Worm (Caenorhabditis elegans) whole organism, L4 larva: ENCODE measurements around the gene clik-1.

Experiments used
- F10B5.3 ChIP-seq: sonication (generic microtip); optimal IDR thresholded peaks from 2 replicates; lab custom pipeline; 2016; ENCODE audit warnings: mild to moderate bottlenecking, missing genetic modification characterization, missing compliant biosample characterization
- aha-1 ChIP-seq: fragments of 150-350 bp; peaks from one replicate; lab custom pipeline; 2014; ENCODE audit warnings: missing biosample characterization, missing genetic modification characterization
- attf-4 ChIP-seq: sonication (generic microtip); optimal IDR thresholded peaks from 3 replicates; lab custom pipeline; 2017; ENCODE audit warnings: missing biosample characterization, missing genetic modification characterization
- ceh-82 ChIP-seq: sonication (generic microtip); optimal IDR thresholded peaks from 2 replicates; lab custom pipeline; 2017; ENCODE audit warnings: missing biosample characterization, missing genetic modification characterization
- dpl-1 ChIP-seq: fragments of 150-350 bp; optimal IDR thresholded peaks from 2 replicates; lab custom pipeline; 2014; ENCODE audit warnings: missing biosample characterization, missing genetic modification reagents, missing genetic modification characterization
- egl-43 ChIP-seq: fragments of 200-800 bp; sonication (Bioruptor generic); IDR thresholded peaks from 2 replicates; pipeline ENCODE4 v1.3.6; 2022; ENCODE audit warnings: missing genetic modification reagents, missing genetic modification characterization, missing compliant biosample characterization
- fkh-10 ChIP-seq: fragments of 150-350 bp; optimal IDR thresholded peaks from 2 replicates; lab custom pipeline; 2014; ENCODE audit warnings: missing biosample characterization, missing genetic modification reagents, missing genetic modification characterization
- fos-1 ChIP-seq: fragments of 150-350 bp; optimal IDR thresholded peaks from 2 replicates; lab custom pipeline; 2014; ENCODE audit warnings: missing biosample characterization, missing genetic modification characterization
- lim-7 ChIP-seq: fragments of 200-800 bp; sonication (Bioruptor generic); IDR thresholded peaks from 2 replicates; pipeline ENCODE4 v1.3.6; 2022; ENCODE audit warnings: missing genetic modification characterization, missing compliant biosample characterization
- lin-15B ChIP-seq: fragments of 150-350 bp; sonication (generic microtip); optimal IDR thresholded peaks from 3 replicates; lab custom pipeline; 2014; ENCODE audit warnings: missing biosample characterization, missing genetic modification characterization
- madf-5 ChIP-seq, 2 experiments: fragments of 200-800 bp; sonication (Bioruptor generic); IDR thresholded peaks; 2 replicates each; pipeline ENCODE4 v1.3.6; 2022; ENCODE audit warnings: missing compliant biosample characterization in 2 of 2, missing genetic modification characterization in 2 of 2
- mep-1 ChIP-seq: fragments of 150-350 bp; sonication (generic microtip); optimal IDR thresholded peaks from 3 replicates; lab custom pipeline; 2014; ENCODE audit warnings: missing biosample characterization, missing genetic modification characterization
- mes-2 ChIP-seq: sonication (generic microtip); optimal IDR thresholded peaks from 2 replicates; lab custom pipeline; 2016; ENCODE audit warnings: missing genotype, mild to moderate bottlenecking, missing genetic modification characterization, missing compliant biosample characterization; ENCODE audit not compliant: poor library complexity, severe bottlenecking
- mxl-2 ChIP-seq: fragments of 200-800 bp; sonication (Bioruptor generic); conservative IDR thresholded peaks from 2 replicates; pipeline ENCODE4 v1.3.6; 2022; ENCODE audit warnings: missing genetic modification reagents, missing genetic modification characterization, missing compliant biosample characterization
- nhr-10 ChIP-seq: fragments of 150-350 bp; optimal IDR thresholded peaks from 2 replicates; lab custom pipeline; 2014; ENCODE audit warnings: missing biosample characterization, missing genetic modification characterization
- nhr-237 ChIP-seq: sonication (generic microtip); optimal IDR thresholded peaks from 2 replicates; lab custom pipeline; 2017; ENCODE audit warnings: missing biosample characterization, missing genetic modification characterization
- nhr-25 ChIP-seq: sonication (generic microtip); optimal IDR thresholded peaks from 2 replicates; lab custom pipeline; 2017; ENCODE audit warnings: missing genetic modification characterization, mild to moderate bottlenecking, missing compliant biosample characterization, antibody characterized with exemption, moderate library complexity, borderline replicate concordance; ENCODE audit not compliant: insufficient read depth
- nhr-42 ChIP-seq: fragments of 200-800 bp; sonication (Bioruptor generic); IDR thresholded peaks from 2 replicates; pipeline ENCODE4 v1.3.6; 2022; ENCODE audit warnings: missing genetic modification characterization, missing compliant biosample characterization
- nhr-48 ChIP-seq: sonication (generic microtip); optimal IDR thresholded peaks from 2 replicates; lab custom pipeline; 2016; ENCODE audit warnings: mild to moderate bottlenecking, missing genetic modification characterization, missing compliant biosample characterization
- nhr-77 ChIP-seq: fragments of 150-350 bp; optimal IDR thresholded peaks from 2 replicates; lab custom pipeline; 2014; ENCODE audit warnings: missing biosample characterization, missing genetic modification characterization
- pha-4 ChIP-seq, 2 experiments: fragments of 150-350 bp in 1 of 2; fragments of 200-800 bp in 1 of 2; sonication (Bioruptor generic) in 1 of 2; IDR thresholded peaks in 1 of 2; optimal IDR thresholded peaks in 1 of 2; 2 replicates each; pipeline versions ENCODE4 v1.3.6 to Lab custom; 2014 to 2022; ENCODE audit warnings: missing genetic modification characterization in 2 of 2, missing genetic modification reagents in 2 of 2, missing biosample characterization in 1 of 2, missing compliant biosample characterization in 1 of 2
- pqm-1 ChIP-seq: sonication (generic microtip); optimal IDR thresholded peaks from 2 replicates; lab custom pipeline; 2017; ENCODE audit warnings: missing biosample characterization, missing genetic modification characterization
- rbr-2 ChIP-seq: sonication (generic microtip); optimal IDR thresholded peaks from 2 replicates; lab custom pipeline; 2016; ENCODE audit warnings: missing genotype, missing genetic modification characterization, missing compliant biosample characterization
- saeg-2 ChIP-seq: fragments of 200-800 bp; sonication (Bioruptor generic); IDR thresholded peaks from 2 replicates; pipeline ENCODE4 v1.3.6; 2022; ENCODE audit warnings: missing genetic modification reagents, missing genetic modification characterization, missing compliant biosample characterization
- sdz-12 ChIP-seq: fragments of 200-800 bp; sonication (Bioruptor generic); optimal IDR thresholded peaks from 2 replicates; lab custom pipeline; 2018; ENCODE audit warnings: mild to moderate bottlenecking, missing genetic modification characterization, missing compliant biosample characterization
- tag-97 ChIP-seq: fragments of 200-800 bp; sonication (Bioruptor generic); IDR thresholded peaks from 2 replicates; pipeline ENCODE4 v1.3.6; 2022; ENCODE audit warnings: missing genetic modification characterization, missing compliant biosample characterization
- unc-62 ChIP-seq, 3 experiments: fragments of 150-350 bp in 1 of 3; sonication (generic microtip); optimal IDR thresholded peaks in 2 of 3; peaks in 1 of 3; 1 replicate in 1 of 3; 2 replicates in 2 of 3; lab custom pipeline; 2014 to 2017; ENCODE audit warnings: missing biosample characterization in 3 of 3, missing genetic modification characterization in 3 of 3, missing genetic modification reagents in 3 of 3, missing genotype in 1 of 3
- zip-2 ChIP-seq: fragments of 150-350 bp; optimal IDR thresholded peaks from 2 replicates; lab custom pipeline; 2014; ENCODE audit warnings: missing biosample characterization, missing genetic modification characterization

clik-1 gene

DNA sequence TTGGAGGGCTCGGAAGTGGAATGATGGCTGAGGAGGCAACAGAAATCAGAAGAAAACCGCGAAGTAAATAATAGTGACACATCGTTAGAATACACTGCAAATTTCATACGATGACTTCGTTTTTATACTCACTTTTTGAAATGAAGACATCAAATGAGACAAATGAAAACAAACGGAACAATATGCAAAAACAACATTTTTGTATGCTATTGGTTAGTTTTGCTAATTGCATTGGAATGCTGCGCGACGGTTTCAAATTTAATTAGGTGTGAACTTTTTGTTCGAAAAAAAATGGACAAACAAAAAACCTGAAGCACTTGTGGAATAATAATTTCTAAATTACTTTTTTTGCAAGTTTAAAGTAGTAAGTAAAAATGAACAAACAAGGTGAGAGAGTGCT lies 35.5 kb downstream of the clik-1 start, which contains the start of gene grl-8 (continued):
- TF ChIP-seq pqm-1 (tag; lab: Kevin White, UChicago) = no peak

DNA sequence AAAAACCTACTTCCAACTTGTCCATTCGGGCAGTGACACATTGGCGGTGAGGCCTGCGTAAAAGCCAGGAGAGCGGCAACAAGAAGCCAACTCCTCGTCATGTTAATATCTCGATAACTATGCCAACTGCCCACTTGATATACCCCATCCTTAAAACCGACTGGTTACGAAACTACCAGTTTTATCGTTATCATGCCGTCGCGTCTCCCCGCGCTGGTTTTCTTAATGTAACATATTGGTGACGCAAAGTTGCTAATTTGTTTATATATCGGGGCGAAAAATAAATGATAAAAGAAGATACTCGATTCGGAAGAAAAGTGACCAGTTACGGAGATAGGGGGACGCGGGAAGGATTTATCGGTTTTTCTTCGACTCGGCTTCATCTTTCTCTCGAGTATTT lies 36.9 kb downstream of the clik-1 start, which contains the start of gene grl-9:
Gene grl-9 (minus strand): TSS at position 101 of the 400 bp plus-strand sequence.
- TF ChIP-seq aha-1 (tag; lab: Kevin White, UChicago) = peak; percentile 14
- TF ChIP-seq unc-62 (GFP tag; optimal IDR thresholded peaks at IDR 0.05 in 1 of 2; lab: Kevin White, UChicago) = peak in 1 of 2 experiments; percentile 34
- no peak for TF ChIP-seq unc-62 (tag; optimal IDR thresholded peaks at IDR 0.05; lab: Kevin White, UChicago)
- TF ChIP-seq nhr-77 (tag; lab: Kevin White, UChicago) = no peak

DNA sequence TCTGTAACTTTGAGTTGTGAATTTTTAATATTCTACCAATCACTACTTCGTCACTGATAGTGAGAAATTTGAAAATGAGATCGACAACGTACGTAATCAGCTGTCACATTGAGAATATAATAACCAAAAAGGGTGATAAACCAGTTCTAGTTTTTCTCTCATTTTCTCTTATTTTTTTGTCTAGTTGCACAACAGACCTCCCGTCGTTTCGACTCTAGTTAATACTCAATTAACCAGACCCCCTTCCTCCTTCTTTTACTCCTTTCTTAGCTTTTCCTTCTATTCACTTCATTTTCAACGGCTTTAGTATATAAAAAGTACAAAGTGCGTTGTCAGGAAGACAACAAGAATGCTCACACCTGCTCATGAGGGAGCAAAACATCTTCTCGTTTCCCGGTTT lies 41.3 kb downstream of the clik-1 start, which contains the start of gene ZC487.1:
Gene ZC487.1 (plus strand): TSS at position 301 of the 400 bp plus-strand sequence.
- TF ChIP-seq attf-4 (tag; lab: Kevin White, UChicago) = no peak
- no peak for TF ChIP-seq pha-4 (GFP tag; IDR thresholded peaks at IDR 0.05; lab: Robert Waterston, UW)
- no peak for TF ChIP-seq pha-4 (tag; optimal IDR thresholded peaks at IDR 0.05; lab: Kevin White, UChicago)
- no peak for TF ChIP-seq lim-7 (GFP tag; lab: Robert Waterston, UW)

DNA sequence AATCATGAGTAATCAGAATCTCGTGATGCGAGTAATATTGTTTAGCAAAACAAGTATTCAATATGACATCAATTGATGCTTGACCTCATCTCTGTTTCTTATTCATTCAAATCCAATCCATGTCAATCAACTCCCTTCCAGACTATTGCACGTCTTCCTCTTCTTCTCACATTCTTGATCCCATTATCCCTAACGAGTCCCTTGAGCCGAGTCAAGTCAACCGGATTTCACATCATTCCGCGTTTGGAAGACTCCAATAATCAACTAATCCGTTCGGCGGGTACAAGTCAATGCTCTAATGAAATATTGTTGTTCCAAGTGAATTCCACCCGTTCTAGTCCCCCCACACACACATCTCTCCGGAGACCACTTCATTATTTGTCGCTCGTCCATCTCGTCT lies 42.3 kb downstream of the clik-1 start:
- TF ChIP-seq mep-1 (tag; lab: Kevin White, UChicago) (no peak), madf-5 (GFP tag; IDR thresholded peaks at IDR 0.05; lab: Robert Waterston, UW) (no peak), sdz-12 (no peak), tag-97 (GFP tag; lab: Robert Waterston, UW) (no peak), nhr-10 (tag; lab: Kevin White, UChicago) (no peak), fos-1 (tag; lab: Kevin White, UChicago) (no peak), nhr-25 (tag; lab: Kevin White, UChicago) (no peak), rbr-2 (tag; lab: Kevin White, UChicago) (no peak), lin-15B (tag; lab: Kevin White, UChicago) (no peak), saeg-2 (GFP tag; lab: Robert Waterston, UW) (no peak), F10B5.3 (no peak), nhr-48 (tag; lab: Kevin White, UChicago) (no peak), dpl-1 (GFP tag; lab: Kevin White, UChicago) (no peak), mes-2 (tag; lab: Kevin White, UChicago) (no peak), egl-43 (GFP tag; lab: Robert Waterston, UW) (no peak), nhr-77 (tag; lab: Kevin White, UChicago) (no peak), zip-2 (tag; lab: Kevin White, UChicago) (no peak), ceh-82 (tag; lab: Kevin White, UChicago) (no peak)

DNA sequence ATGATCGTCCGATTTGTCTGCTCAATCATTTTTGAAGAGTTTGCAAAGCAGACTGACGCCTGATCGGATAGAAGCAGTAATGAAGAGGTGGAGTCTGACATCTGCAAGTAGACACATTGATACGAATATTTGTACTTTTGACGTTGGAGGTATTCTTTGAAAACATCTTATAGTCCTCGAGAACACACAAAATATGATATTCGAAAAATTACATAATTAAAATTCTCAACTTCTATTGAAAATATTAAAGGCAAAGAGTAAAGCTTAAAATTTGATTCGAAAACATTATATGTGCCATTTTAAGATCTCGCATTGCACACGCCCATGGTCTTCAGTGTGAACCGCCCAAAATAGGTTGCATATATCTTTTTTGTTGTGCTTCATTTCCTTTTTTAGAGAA lies 46.2 kb downstream of the clik-1 start, which contains the start of gene ZC487.2:
Gene ZC487.2 (minus strand): TSS at position 101 of the 400 bp plus-strand sequence.
- TF ChIP-seq nhr-237 (tag; lab: Kevin White, UChicago) = no peak
- peak; percentile 2 for TF ChIP-seq aha-1 (tag; lab: Kevin White, UChicago)
- no peak for TF ChIP-seq nhr-42
- TF ChIP-seq mxl-2 (GFP tag; lab: Robert Waterston, UW) = no peak
- TF ChIP-seq, all 104 proteins: peak for 1

DNA sequence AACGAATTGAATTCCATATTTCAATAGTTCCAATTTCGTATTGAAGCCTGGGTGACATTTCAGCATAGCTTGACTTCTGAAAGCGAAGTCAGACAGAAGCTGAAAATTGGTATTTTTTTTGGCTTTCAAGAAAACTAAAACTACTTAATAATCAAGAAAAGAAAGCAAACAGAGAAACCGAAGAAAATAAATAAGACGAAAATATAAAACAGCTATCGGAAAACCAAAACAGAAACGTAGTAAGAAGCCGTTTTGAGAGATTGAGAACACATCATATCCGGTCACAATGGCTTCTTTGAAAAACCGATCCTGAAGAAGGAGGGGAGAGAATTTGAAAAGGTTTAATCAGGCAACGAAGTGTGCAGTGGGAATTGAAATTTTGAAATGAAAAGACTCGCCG lies 50.3 kb downstream of the clik-1 start, which contains the start of gene srg-30:
Gene srg-30 (minus strand): TSS at position 101 of the 400 bp plus-strand sequence.
- TF ChIP-seq unc-62 (GFP tag; optimal IDR thresholded peaks at IDR 0.05 in 1 of 2; lab: Kevin White, UChicago) = peak in 1 of 2 experiments; percentile 19
- no peak for TF ChIP-seq unc-62 (tag; optimal IDR thresholded peaks at IDR 0.05; lab: Kevin White, UChicago)
- TF ChIP-seq fkh-10 = no peak
